Fruit fly (Drosophila melanogaster): ENCODE results near the gene CG46339.

CG46339 gene

dm6 chr3R:26888086-26888724 lies 27.4 kb upstream of the CG46339 start (continued):
- TF ChIP-seq Hmr (GFP tag; optimal IDR thresholded peaks at IDR 0.05), result peak; percentile 34
- peak; percentile 55 for TF ChIP-seq CG17385 (GFP tag; optimal IDR thresholded peaks at IDR 0.05)
- TF ChIP-seq Deaf1 (tag; optimal IDR thresholded peaks at IDR 0.05), result peak; percentile 27
- TF ChIP-seq CG9932 (GFP tag; IDR thresholded peaks at IDR 0.05), result peak; percentile 52
- peak in 1 of 2 experiments; percentile 65 for TF ChIP-seq eve (GFP tag; optimal IDR thresholded peaks at IDR 0.05)
- TF ChIP-seq CG18764 (GFP tag; optimal IDR thresholded peaks at IDR 0.05), result peak; percentile 7
- TF ChIP-seq cwo (GFP tag; optimal IDR thresholded peaks at IDR 0.05), result peak; percentile 21
- peak; percentile 21 for TF ChIP-seq Camta (GFP tag; optimal IDR thresholded peaks at IDR 0.05)
- TF ChIP-seq fu2 (GFP tag; optimal IDR thresholded peaks at IDR 0.05), result no peak
- peak; percentile 51 for TF ChIP-seq Xbp1 (GFP tag; optimal IDR thresholded peaks at IDR 0.05)
- TF ChIP-seq CG10565 (GFP tag; optimal IDR thresholded peaks at IDR 0.05), result no peak
- TF ChIP-seq CG32767 (GFP tag; IDR thresholded peaks at IDR 0.05), result peak; percentile 48; the same call in 1 of the 2 replicates
- TF ChIP-seq CG10267 (tag; optimal IDR thresholded peaks at IDR 0.05), result peak; percentile 32
- TF ChIP-seq nmo (GFP tag; optimal IDR thresholded peaks at IDR 0.05), result peak; percentile 55
- TF ChIP-seq Ets97D (GFP tag; optimal IDR thresholded peaks at IDR 0.05), result peak; percentile 34
- TF ChIP-seq CG4730 (GFP tag; IDR thresholded peaks at IDR 0.05), result 0 out of 2 replicates have a peak, but pooled peaks have one; percentile 26
- TF ChIP-seq Rfx (GFP tag; IDR thresholded peaks at IDR 0.05), result peak; percentile 48; the same call in 1 of the 2 replicates
- TF ChIP-seq ara (GFP tag; IDR thresholded peaks at IDR 0.05), result no peak
- peak; percentile 57 for TF ChIP-seq lab (GFP tag; optimal IDR thresholded peaks at IDR 0.05)
- peak; percentile 69 for TF ChIP-seq CG11695 (GFP tag; IDR thresholded peaks at IDR 0.05)
- TF ChIP-seq CG10209 (GFP tag; optimal IDR thresholded peaks at IDR 0.05), result peak; percentile 30
- peak; percentile 13 for TF ChIP-seq Chrac-16 (GFP tag; optimal IDR thresholded peaks at IDR 0.05)
- TF ChIP-seq sens (GFP tag), result peak; percentile 83
- peak; percentile 23 for TF ChIP-seq CG9727 (GFP tag; optimal IDR thresholded peaks at IDR 0.05)
- TF ChIP-seq CG10959 (GFP tag; IDR thresholded peaks at IDR 0.05), result no peak
- peak; percentile 16 for TF ChIP-seq CG15011 (GFP tag; optimal IDR thresholded peaks at IDR 0.05)
- TF ChIP-seq mam (GFP tag; optimal IDR thresholded peaks at IDR 0.05), result peak; percentile 30
- peak; percentile 24 for TF ChIP-seq CG8281 (tag; optimal IDR thresholded peaks at IDR 0.05)
- peak; percentile 68 for TF ChIP-seq CG17361 (GFP tag; IDR thresholded peaks at IDR 0.05)
- TF ChIP-seq CG30403 (GFP tag; optimal IDR thresholded peaks at IDR 0.05), result peak; percentile 63
- no peak for TF ChIP-seq CG3163 (GFP tag; optimal IDR thresholded peaks at IDR 0.05)
- peak; percentile 30; the same call in 1 of the 2 replicates for TF ChIP-seq Oaz (GFP tag; IDR thresholded peaks at IDR 0.05)
- TF ChIP-seq CG2202 (tag; optimal IDR thresholded peaks at IDR 0.05), result no peak
- no peak for TF ChIP-seq sim (GFP tag; IDR thresholded peaks at IDR 0.05)
- TF ChIP-seq H15 (GFP tag; IDR thresholded peaks at IDR 0.05), result no peak
- 0 out of 3 replicates have a peak, but pooled peaks have one; percentile 21 for TF ChIP-seq B-H1 (GFP tag; IDR thresholded peaks at IDR 0.05)
- TF ChIP-seq CG13624 (GFP tag; optimal IDR thresholded peaks at IDR 0.05), result peak; percentile 65
- TF ChIP-seq CG7786 (GFP tag; optimal IDR thresholded peaks at IDR 0.05), result peak; percentile 27
- TF ChIP-seq dysf (GFP tag; IDR thresholded peaks at IDR 0.05), result peak; percentile 78
- TF ChIP-seq CG4328 (GFP tag; optimal IDR thresholded peaks at IDR 0.05), result peak; percentile 51
- peak; percentile 55; the same call in 1 of the 2 replicates for TF ChIP-seq CG14441 (GFP tag; IDR thresholded peaks at IDR 0.05)
- TF ChIP-seq ind (GFP tag; optimal IDR thresholded peaks at IDR 0.05), result peak; percentile 31
- TF ChIP-seq CG12219 (GFP tag; optimal IDR thresholded peaks at IDR 0.05), result peak; percentile 50
- peak; percentile 54 for TF ChIP-seq CG13296 (GFP tag; optimal IDR thresholded peaks at IDR 0.05)
- peak; percentile 44; the same call in 1 of the 3 replicates for TF ChIP-seq ci (GFP tag; IDR thresholded peaks at IDR 0.05)
- no peak for TF ChIP-seq hb (GFP tag; IDR thresholded peaks at IDR 0.05; ENCODE audit: partially characterized antibody)
- peak in 1 of 2 experiments; percentile 36 for TF ChIP-seq chif (GFP tag; optimal IDR thresholded peaks at IDR 0.05)
- TF ChIP-seq CG10543 (GFP tag; optimal IDR thresholded peaks at IDR 0.05), result peak; percentile 72
- peak; percentile 5 for TF ChIP-seq Mes4 (GFP tag; optimal IDR thresholded peaks at IDR 0.05)
- peak; percentile 71 for TF ChIP-seq Ptx1 (GFP tag; IDR thresholded peaks at IDR 0.05)
